Fruit fly (Drosophila melanogaster) Kc167 (cell line): ENCODE results near the gene CG12605.

Source experiments
- Myc ChIP-seq: fragments of >200 bp; optimal IDR thresholded peaks from 2 replicates; lab custom pipeline; 2017; ENCODE audit warnings: missing external identifiers
- Sin3A ChIP-seq: fragments of >200 bp; optimal IDR thresholded peaks from 2 replicates; lab custom pipeline; 2018; ENCODE audit warnings: missing external identifiers
- h ChIP-seq: fragments of >200 bp; optimal IDR thresholded peaks from 3 replicates; lab custom pipeline; 2018; ENCODE audit warnings: missing external identifiers
- insv ChIP-seq: fragments of >200 bp; optimal IDR thresholded peaks from 3 replicates; lab custom pipeline; 2018; ENCODE audit warnings: missing external identifiers
- psq ChIP-seq: fragments of >200 bp; optimal IDR thresholded peaks from 2 replicates; lab custom pipeline; 2017; ENCODE audit warnings: missing external identifiers

dm6 chr3L:3952468-3952867 lies 12.1 kb downstream of the CG12605 start, which contains the start of gene CG14984:
- no peak for TF ChIP-seq Sin3A (lab: Kevin White, UChicago)
- TF ChIP-seq insv (lab: Kevin White, UChicago): no peak
- no peak for TF ChIP-seq h (lab: Kevin White, UChicago)
- no peak for TF ChIP-seq psq (lab: Kevin White, UChicago)
- TF ChIP-seq Myc (lab: Kevin White, UChicago): no peak
